Fruit fly (Drosophila melanogaster) whole organism, adult: Measurements from ENCODE around the gene Or7a.

Experiments
- CG11617 ChIP-seq: fragments of 200-800 bp; sonication (Bioruptor generic); optimal IDR thresholded peaks from 2 replicates; lab custom pipeline; 2017; ENCODE audit warnings: mild to moderate bottlenecking, missing biosample characterization, missing genetic modification reagents, missing genetic modification characterization
- CG12768 ChIP-seq: fragments of 200-800 bp; sonication (Bioruptor generic); optimal IDR thresholded peaks from 2 replicates; lab custom pipeline; 2017; ENCODE audit warnings: missing biosample characterization, missing genetic modification characterization, mild to moderate bottlenecking, moderate library complexity, missing genetic modification reagents
- CG14711 ChIP-seq: fragments of 200-800 bp; sonication (Bioruptor generic); optimal IDR thresholded peaks from 2 replicates; lab custom pipeline; 2018; ENCODE audit warnings: missing biosample characterization, mild to moderate bottlenecking, missing genetic modification characterization, moderate library complexity
- CG1620 ChIP-seq: fragments of 200-800 bp; sonication (Bioruptor generic); optimal IDR thresholded peaks from 2 replicates; lab custom pipeline; 2016; ENCODE audit warnings: missing biosample characterization, missing genetic modification characterization
- CG33017 ChIP-seq: fragments of 200-800 bp; sonication (Bioruptor generic); optimal IDR thresholded peaks from 2 replicates; lab custom pipeline; 2018; ENCODE audit warnings: missing biosample characterization, mild to moderate bottlenecking, missing genetic modification characterization, moderate library complexity
- CG5204 ChIP-seq: fragments of 200-800 bp; sonication (Bioruptor generic); optimal IDR thresholded peaks from 2 replicates; lab custom pipeline; 2016; ENCODE audit warnings: missing biosample characterization, missing genetic modification characterization
- CG7045 ChIP-seq: fragments of 200-800 bp; sonication (Bioruptor generic); optimal IDR thresholded peaks from 2 replicates; lab custom pipeline; 2017; ENCODE audit warnings: missing biosample characterization, mild to moderate bottlenecking, missing genetic modification characterization
- CG7101 ChIP-seq: fragments of 200-800 bp; sonication (Bioruptor generic); optimal IDR thresholded peaks from 2 replicates; lab custom pipeline; 2018; ENCODE audit warnings: missing biosample characterization, mild to moderate bottlenecking, missing genetic modification characterization, moderate library complexity
- Clk ChIP-seq: fragments of 200-800 bp; sonication (Bioruptor generic); optimal IDR thresholded peaks from 2 replicates; lab custom pipeline; 2017; ENCODE audit warnings: missing biosample characterization, missing genetic modification characterization
- Crg-1 ChIP-seq: fragments of 200-800 bp; sonication (Bioruptor generic); optimal IDR thresholded peaks from 2 replicates; lab custom pipeline; 2016; ENCODE audit warnings: missing biosample characterization, missing genetic modification characterization
- Hr96 ChIP-seq: fragments of 200-800 bp; sonication (Bioruptor generic); optimal IDR thresholded peaks from 2 replicates; lab custom pipeline; 2016; ENCODE audit warnings: missing biosample characterization, missing genetic modification characterization
- Mnt ChIP-seq: fragments of 200-800 bp; sonication (Bioruptor generic); optimal IDR thresholded peaks from 2 replicates; lab custom pipeline; 2016; ENCODE audit warnings: missing biosample characterization, mild to moderate bottlenecking, missing genetic modification characterization
- bab1 ChIP-seq: fragments of 200-800 bp; sonication (Bioruptor generic); optimal IDR thresholded peaks from 3 replicates; lab custom pipeline; 2019; ENCODE audit warnings: missing biosample characterization, mild to moderate bottlenecking, missing genetic modification characterization, moderate library complexity
- cic ChIP-seq: fragments of 200-800 bp; sonication (Bioruptor generic); optimal IDR thresholded peaks from 2 replicates; lab custom pipeline; 2017; ENCODE audit warnings: missing biosample characterization, mild to moderate bottlenecking, missing genetic modification characterization, moderate library complexity
- cnc ChIP-seq, 2 experiments: fragments of >200 bp; optimal IDR thresholded peaks; 2 replicates each; lab custom pipeline; 2017
- kay ChIP-seq: fragments of 200-800 bp; sonication (Bioruptor generic); peaks from one replicate; lab custom pipeline; 2016; ENCODE audit warnings: missing biosample characterization, missing genetic modification characterization, borderline replicate concordance
- ovo ChIP-seq: fragments of 200-800 bp; sonication (Bioruptor generic); optimal IDR thresholded peaks from 2 replicates; lab custom pipeline; 2016; ENCODE audit warnings: missing biosample characterization, missing genetic modification characterization
- pad ChIP-seq: fragments of 200-800 bp; sonication (Bioruptor generic); optimal IDR thresholded peaks from 3 replicates; lab custom pipeline; 2017; ENCODE audit warnings: missing biosample characterization, missing genetic modification characterization, mild to moderate bottlenecking, moderate library complexity, missing genetic modification reagents
- tj ChIP-seq: fragments of 200-800 bp; sonication (Bioruptor generic); optimal IDR thresholded peaks from 3 replicates; lab custom pipeline; 2017; ENCODE audit warnings: missing biosample characterization, mild to moderate bottlenecking, missing genetic modification characterization, moderate library complexity
- toe ChIP-seq: fragments of 200-800 bp; sonication (Bioruptor generic); optimal IDR thresholded peaks from 2 replicates; lab custom pipeline; 2016; ENCODE audit warnings: missing biosample characterization, missing genetic modification characterization

The Or7a gene

dm6 chrX:8128133-8128532, 37.4 kb downstream of the Or7a start:
- TF ChIP-seq CG14711 (tag; lab: Kevin White, UChicago) (no peak), Mnt (GFP tag; lab: Kevin White, UChicago) (no peak), cic (GFP tag; lab: Kevin White, UChicago) (no peak), cnc (optimal IDR thresholded peaks at IDR 0.05; lab: Kevin White, UChicago) (no peak), Clk (GFP tag; lab: Kevin White, UChicago) (no peak)

dm6 chrX:8126149-8126548, 39.4 kb downstream of the Or7a start:
- TF ChIP-seq Hr96 (GFP tag; lab: Kevin White, UChicago) (no peak), CG33017 (tag; lab: Kevin White, UChicago) (no peak), CG14711 (tag; lab: Kevin White, UChicago) (no peak), CG12768 (no peak), bab1 (GFP tag; lab: Kevin White, UChicago) (no peak), CG11617 (no peak), Mnt (GFP tag; lab: Kevin White, UChicago) (no peak), CG7045 (GFP tag; lab: Kevin White, UChicago) (no peak), tj (GFP tag; lab: Kevin White, UChicago) (no peak), CG7101 (tag; lab: Kevin White, UChicago) (no peak), pad (GFP tag; lab: Kevin White, UChicago) (no peak), cic (GFP tag; lab: Kevin White, UChicago) (no peak), Clk (GFP tag; lab: Kevin White, UChicago) (no peak), toe (GFP tag; lab: Kevin White, UChicago) (no peak), ovo (GFP tag; lab: Kevin White, UChicago) (no peak), CG5204 (GFP tag; lab: Kevin White, UChicago) (no peak), CG1620 (GFP tag; lab: Kevin White, UChicago) (no peak), cnc (optimal IDR thresholded peaks at IDR 0.05; lab: Kevin White, UChicago) (no peak), Crg-1 (GFP tag; lab: Kevin White, UChicago) (no peak)

DNA sequence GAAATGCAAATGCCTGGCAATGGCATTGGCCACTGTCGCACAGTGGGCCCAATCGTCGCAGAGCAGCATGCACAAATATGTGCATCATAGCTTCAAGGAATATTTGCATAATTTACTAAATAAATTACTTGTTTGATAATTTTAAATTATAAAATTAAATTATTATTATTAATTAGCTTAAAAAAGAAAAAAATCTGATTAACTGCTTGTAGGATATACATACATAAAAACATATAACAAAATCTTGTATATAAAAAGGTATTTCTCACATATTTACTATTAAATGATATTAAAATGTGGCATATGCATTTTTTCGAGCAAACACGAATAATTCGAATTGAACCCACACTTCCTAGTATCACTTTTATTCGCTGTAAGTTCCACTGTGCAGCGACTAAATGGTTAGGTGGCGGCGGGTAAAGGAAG, 40.3 kb downstream of the Or7a start:
- TF ChIP-seq Hr96 (GFP tag; lab: Kevin White, UChicago) (no peak), Clk (GFP tag; lab: Kevin White, UChicago) (no peak), CG33017 (tag; lab: Kevin White, UChicago) (no peak), pad (GFP tag; lab: Kevin White, UChicago) (no peak), toe (GFP tag; lab: Kevin White, UChicago) (no peak), CG5204 (GFP tag; lab: Kevin White, UChicago) (no peak), CG11617 (no peak), CG7045 (GFP tag; lab: Kevin White, UChicago) (no peak), CG1620 (GFP tag; lab: Kevin White, UChicago) (no peak), CG14711 (tag; lab: Kevin White, UChicago) (no peak)

- TF ChIP-seq toe (GFP tag; lab: Kevin White, UChicago) (no peak), CG7045 (GFP tag; lab: Kevin White, UChicago) (no peak), CG12768 (no peak), Hr96 (GFP tag; lab: Kevin White, UChicago) (no peak), Mnt (GFP tag; lab: Kevin White, UChicago) (no peak), CG1620 (GFP tag; lab: Kevin White, UChicago) (no peak), Crg-1 (GFP tag; lab: Kevin White, UChicago) (no peak), cnc (optimal IDR thresholded peaks at IDR 0.05; lab: Kevin White, UChicago) (no peak), CG7101 (tag; lab: Kevin White, UChicago) (no peak), kay (GFP tag; lab: Kevin White, UChicago) (no peak), CG5204 (GFP tag; lab: Kevin White, UChicago) (no peak), bab1 (GFP tag; lab: Kevin White, UChicago) (no peak)
Observed at dm6 chrX:8122834-8123233, 42.7 kb downstream of the Or7a start.

DNA sequence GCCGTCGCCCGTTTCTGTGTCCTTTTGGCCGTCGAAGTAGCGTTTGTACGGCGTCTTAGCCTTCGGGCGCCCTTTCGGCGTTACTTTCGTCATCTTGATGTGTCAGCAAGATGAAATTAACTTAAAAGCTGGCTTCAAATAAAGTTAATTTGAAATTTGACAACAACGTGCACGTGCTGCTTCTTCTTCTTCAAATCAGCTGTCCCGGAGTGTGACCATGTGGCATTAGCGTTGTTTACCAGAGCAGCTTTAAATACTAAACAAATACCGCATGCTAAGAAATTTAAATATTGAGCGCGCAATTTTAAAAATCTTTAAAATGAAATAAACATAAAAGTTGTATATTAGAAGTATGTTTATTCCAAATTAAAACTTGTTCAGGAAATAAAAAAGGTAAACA, 44.6 kb downstream of the Or7a start, which contains the start of gene CG2260:
CG2260 (minus strand) TSS at position 209 of the 400 bp plus-strand sequence.
- TF ChIP-seq bab1 (GFP tag; lab: Kevin White, UChicago) (peak; percentile 57), cic (GFP tag; lab: Kevin White, UChicago) (no peak), CG12768 (no peak), CG5204 (GFP tag; lab: Kevin White, UChicago) (no peak), CG14711 (tag; lab: Kevin White, UChicago) (no peak), cnc (optimal IDR thresholded peaks at IDR 0.05; lab: Kevin White, UChicago) (no peak), CG11617 (no peak), Clk (GFP tag; lab: Kevin White, UChicago) (no peak), CG7101 (tag; lab: Kevin White, UChicago) (no peak), CG1620 (GFP tag; lab: Kevin White, UChicago) (no peak), pad (GFP tag; lab: Kevin White, UChicago) (no peak), toe (GFP tag; lab: Kevin White, UChicago) (no peak), ovo (GFP tag; lab: Kevin White, UChicago) (no peak), Mnt (GFP tag; lab: Kevin White, UChicago) (peak; percentile 100), CG7045 (GFP tag; lab: Kevin White, UChicago) (no peak), CG33017 (tag; lab: Kevin White, UChicago) (no peak)

dm6 chrX:8116813-8117212, 48.7 kb downstream of the Or7a start, which contains the start of gene CG1575:
CG1575 (plus strand) TSS chrX:8117012.
- TF ChIP-seq CG33017 (tag; lab: Kevin White, UChicago) (no peak), Mnt (GFP tag; lab: Kevin White, UChicago) (peak; percentile 84), Hr96 (GFP tag; lab: Kevin White, UChicago) (no peak), Crg-1 (GFP tag; lab: Kevin White, UChicago) (no peak), CG14711 (tag; lab: Kevin White, UChicago) (no peak)
